Fruit fly (Drosophila melanogaster) ovary, adult (tissue): Measurements from ENCODE around the gene E2f1.

Experiments
- CG17801 ChIP-seq: fragments of 200-800 bp; optimal IDR thresholded peaks from 2 replicates; lab custom pipeline; 2019; ENCODE audit warnings: missing biosample characterization, mild to moderate bottlenecking, missing genetic modification characterization, moderate library complexity; ENCODE audit not compliant: partially characterized antibody

E2f1 gene

DNA sequence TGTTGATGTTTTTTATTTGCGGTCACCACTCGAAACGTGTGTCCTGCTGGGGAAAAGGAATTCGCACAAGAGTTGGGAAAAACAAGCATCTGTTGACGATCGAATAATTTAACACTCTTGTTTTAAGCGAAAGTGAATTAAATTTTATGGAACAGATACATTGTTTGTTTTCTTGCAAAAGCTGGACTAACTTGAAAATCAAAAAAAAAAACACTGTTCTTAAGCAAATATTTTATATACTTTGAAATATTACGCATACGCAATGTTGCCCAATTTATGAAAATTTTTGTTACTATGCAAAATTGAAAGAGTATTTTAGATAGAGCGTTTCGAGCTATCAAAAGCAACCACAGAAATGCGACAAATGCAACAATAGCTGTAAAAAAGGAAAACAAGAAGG lies 12.2 kb downstream of the E2f1 start:
- no peak for TF ChIP-seq CG17801 (GFP tag; lab: Kevin White, UChicago)

DNA sequence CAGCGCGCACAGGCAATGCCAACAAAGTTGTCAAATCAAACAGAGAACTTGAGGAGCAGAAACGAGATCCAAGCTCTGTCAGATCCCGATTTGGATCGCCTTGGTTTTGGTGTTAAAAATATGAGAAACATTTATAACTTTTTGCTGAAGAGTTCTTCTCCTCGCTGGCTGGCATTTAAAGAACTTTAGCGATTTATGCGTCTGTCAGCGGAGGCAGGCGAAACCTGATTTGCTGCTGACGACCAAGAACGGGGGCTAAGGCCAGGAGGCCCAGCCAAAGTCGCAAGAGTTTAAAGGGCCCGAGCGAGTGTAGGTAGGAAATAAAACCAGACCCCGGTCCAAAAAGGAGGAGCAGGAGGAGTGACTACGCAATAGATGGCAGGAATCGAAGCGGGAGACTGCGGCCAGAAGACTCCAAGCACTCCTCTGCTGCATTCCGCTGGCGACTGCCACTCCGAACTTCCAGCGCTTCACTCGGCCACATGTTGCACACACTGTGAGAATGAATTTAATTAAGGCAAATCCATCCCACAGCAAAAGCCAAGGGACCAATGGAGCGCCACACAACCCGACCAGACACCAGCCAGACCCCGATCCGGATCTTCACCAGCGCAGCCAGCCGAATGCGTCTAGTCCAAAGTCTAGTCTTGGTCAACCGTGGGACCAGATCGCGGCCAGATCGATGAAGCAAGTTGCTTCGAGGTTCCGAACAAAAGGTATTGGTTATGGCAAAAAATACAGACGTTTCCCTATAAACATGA lies 14.6 kb downstream of the E2f1 start:
- TF ChIP-seq CG17801 (GFP tag; lab: Kevin White, UChicago), result no peak

dm6 chr3R:21644222-21644621 lies 16.4 kb downstream of the E2f1 start:
- no peak for TF ChIP-seq CG17801 (GFP tag; lab: Kevin White, UChicago)

DNA sequence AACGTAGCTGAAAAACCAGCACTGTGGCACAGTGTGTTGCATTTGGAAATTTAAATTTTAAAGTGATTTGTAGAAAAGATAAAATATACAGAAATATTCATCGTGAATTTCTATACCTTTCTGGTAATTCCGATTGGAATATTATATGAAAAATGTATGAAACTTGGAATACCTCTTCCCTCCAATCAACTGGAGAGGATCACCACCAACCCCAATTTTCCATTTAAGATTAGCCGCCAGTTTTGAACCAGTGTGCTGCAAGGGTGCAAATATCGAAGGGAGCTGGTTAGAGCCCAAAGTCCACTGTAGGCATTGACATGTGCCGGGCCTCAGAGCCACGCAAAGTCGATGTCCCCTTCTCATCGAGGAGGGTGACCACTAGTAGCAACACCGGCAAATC lies 17.5 kb downstream of the E2f1 start:
- no peak for TF ChIP-seq CG17801 (GFP tag; lab: Kevin White, UChicago)

DNA sequence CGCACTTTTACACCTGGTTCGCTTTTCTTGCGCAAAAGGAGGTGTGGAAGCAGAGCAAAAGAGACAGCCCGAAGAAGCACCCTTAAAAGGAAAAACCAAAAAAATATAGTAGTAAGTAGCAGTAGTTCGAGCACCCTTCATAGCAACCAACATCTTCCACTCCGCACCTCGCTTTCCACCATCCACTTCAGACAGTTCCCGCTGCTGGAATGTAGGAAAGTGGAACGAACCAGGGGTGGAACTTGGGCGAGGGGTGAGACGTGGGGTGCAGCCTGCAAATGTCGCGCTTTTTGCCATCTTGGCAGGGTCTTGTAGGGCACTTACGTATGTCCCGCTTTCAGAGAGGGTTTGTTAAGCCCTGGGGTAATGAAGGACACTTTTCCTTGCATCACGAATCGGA lies 18.4 kb downstream of the E2f1 start:
- no peak for TF ChIP-seq CG17801 (GFP tag; lab: Kevin White, UChicago)

- TF ChIP-seq CG17801 (GFP tag; lab: Kevin White, UChicago), result no peak
Observed at dm6 chr3R:21641517-21642137, 19.0 kb downstream of the E2f1 start.

DNA sequence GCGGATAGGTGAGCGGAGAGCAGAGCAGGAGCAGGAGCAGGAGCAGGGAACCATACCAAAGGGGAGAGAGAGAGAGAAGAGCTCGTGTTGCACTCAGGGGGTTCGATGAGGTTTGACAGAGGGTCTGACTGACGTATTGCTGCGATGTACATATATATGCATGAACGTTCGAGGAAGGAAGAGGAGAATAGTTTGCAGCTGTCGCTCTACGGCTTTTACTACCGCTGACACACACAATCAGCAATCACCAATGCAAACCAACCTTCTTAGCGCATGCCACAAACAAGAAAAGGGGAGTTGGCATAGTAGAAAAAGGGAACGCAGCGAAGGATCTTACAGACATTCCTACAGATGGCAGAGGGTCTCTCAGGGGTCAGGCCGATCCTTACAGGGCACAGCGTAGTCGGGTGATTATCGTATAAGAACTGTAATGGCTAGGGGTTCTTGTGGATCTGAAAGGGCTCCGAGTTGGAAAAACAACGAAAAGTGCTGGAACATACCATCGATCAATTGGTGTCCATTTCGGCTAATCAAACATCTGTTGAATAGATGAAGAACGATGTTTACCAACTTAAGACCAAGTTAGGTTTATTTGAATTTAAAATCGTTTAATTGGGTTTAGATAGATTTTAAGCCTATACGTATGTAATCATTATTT lies 20.2 kb downstream of the E2f1 start:
- no peak for TF ChIP-seq CG17801 (GFP tag; lab: Kevin White, UChicago)

DNA sequence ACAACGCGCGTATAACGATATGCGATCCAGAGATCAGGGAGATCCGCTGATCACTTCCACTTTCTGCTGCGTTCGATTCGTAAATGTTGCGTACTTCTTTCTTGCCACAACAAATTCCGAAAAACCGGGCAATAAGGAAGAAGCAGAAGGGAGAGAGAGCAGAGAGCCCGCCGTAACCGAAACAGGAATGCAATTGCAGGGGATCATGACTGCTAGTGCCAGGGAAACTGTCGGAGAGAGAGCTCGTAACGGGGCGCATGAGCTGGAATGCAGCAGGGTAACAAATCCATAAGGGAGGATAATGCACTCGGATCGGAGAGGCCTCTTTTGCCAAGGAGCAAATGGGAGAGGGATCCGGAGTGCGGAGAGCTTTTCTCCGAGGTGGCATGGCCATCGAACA lies 22.2 kb downstream of the E2f1 start:
- no peak for TF ChIP-seq CG17801 (GFP tag; lab: Kevin White, UChicago)

DNA sequence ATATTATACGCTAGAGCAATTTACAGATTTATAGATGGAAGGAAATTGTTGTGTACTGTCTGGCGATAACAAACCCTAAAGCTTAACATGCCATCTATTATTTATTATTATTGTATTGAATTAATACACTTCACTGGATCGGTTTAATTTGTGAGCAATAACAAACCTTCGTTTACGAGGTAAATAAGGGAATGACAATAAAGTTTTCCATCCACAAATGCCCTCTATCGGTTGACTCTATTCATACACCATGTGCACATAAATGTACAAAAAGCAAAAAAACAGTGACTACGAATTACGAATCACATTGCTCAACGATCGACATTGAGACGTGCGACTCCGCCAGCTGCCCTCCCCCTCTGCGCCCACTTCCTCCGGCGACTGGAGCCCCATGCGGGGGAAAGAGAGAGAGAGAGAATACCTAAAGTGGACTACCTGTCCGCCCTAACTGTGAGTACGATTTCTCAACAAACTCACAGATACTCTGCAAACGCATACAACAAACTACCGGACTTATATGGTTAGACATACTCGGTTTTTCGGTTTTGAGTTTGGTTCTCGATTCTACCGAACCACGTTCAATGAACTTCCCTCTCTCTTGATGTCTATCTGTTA lies 23.7 kb downstream of the E2f1 start:
- TF ChIP-seq CG17801 (GFP tag; lab: Kevin White, UChicago), result no peak

DNA sequence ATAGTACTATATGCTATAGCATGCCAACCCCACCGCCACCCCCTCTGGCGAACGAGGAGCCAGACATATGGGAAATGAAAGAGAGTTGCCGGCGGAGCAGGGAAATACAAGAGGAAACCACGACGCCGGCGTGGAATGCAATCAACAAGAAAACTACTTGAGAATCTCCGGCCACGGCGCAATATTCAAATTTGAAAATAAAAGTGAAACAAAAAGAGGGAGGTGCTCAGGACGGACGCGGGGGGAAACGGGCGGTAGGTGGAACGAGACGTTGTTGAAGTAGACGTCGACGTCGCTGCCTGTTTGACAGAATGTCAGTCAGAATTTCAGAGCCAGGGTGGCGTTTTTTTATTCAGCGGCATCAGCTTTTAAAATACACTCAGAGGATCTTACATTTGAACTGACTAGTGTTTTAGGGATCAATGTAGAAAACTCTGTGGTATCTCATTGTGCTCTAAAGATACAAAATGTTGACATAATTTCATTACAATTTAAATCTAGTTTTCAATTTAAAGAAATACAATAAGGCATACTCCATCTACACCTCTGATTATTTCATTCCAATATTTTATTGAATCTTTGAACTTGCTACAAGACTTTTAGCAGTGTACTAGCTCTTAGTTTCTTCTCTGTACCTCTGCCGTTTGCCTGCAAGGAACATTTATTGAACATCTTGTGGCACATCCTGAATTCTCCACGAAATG lies 24.5 kb downstream of the E2f1 start:
- TF ChIP-seq CG17801 (GFP tag; lab: Kevin White, UChicago), result no peak

DNA sequence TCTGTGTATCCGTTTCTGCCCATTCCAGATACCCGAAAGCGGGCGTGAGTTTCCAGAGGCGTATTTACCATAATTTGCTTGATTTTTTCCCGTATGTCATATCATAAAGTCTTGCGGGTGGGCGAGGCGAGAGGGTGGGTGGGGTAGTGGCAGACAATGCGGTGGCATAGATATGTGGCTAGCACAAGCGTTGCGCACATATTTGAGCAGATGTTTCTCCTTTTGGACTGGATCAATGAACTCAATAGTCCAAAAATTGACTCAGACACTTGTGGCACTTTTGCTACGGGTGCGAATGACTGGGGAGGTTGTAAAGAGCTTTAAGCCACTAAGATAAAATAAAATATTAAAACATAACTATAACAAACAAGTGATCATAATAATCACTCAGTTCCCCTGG lies 25.5 kb downstream of the E2f1 start:
- TF ChIP-seq CG17801 (GFP tag; lab: Kevin White, UChicago), result no peak

- TF ChIP-seq CG17801 (GFP tag; lab: Kevin White, UChicago), result no peak
Observed at dm6 chr3R:21634644-21635043, 26.0 kb downstream of the E2f1 start.

DNA sequence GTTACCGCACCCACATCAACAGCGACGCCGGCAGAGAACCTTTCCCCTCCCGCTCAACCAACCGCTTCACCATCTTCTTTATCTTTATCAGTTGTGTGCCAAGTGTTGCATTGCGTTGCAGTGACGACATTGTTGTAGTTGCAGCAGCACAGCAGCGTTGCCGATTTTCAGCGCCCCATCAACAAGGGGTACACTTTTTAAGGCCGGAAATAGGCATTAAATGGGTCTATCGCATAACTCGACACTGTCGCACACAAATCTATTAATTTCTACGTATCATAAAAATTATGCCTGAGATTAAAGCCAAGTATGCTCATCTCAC lies 26.9 kb downstream of the E2f1 start:
- no peak for TF ChIP-seq CG17801 (GFP tag; lab: Kevin White, UChicago)

DNA sequence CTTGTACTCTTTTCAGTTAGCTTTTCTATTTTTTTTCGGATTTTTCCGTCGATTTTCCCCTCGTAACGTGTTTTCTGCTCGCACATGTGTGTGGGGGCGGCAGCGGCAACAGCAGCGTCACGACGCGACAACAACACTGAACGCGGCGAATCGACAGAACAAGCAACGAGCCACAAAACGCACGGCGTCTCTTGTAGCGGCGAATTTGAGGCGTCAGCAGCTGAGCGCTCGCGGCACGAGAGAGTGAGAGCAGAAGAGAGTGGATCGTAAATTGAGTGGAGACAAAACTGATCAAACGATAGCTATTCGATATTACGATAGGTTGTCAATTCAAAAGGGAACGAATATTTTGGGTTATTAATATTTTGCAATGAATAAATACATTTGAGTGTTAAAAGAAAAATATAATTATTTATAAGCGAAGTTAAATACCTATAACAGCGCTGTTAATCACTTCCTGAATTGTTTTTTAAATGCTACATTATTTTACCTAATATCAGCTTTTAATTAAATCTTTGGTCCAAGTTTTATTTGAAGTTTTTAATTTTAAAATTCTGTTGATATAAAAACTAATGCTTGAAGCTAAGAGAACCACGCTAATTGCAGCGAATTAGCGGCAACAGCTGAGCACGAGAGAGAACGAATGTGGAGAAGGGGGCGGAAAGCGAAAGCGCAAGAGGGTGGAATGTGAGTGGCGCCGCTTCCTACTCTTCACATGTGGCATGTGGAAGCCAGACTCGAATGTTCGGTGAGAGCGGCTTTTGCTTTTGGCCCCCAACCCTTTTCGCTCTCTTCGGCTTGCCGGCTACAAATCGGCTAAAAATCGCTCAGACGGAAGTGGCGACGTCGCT lies 27.5 kb downstream of the E2f1 start:
- peak; percentile 96 for TF ChIP-seq CG17801 (GFP tag; lab: Kevin White, UChicago)
